Worm (Caenorhabditis elegans): ENCODE data around the gene grd-14.
"Not testable (repeated sequence)": the region's sequence is repeated elsewhere in the genome, so short reads cannot be mapped to it uniquely, and the experiment has no call there.

The grd-14 gene

ce11 chrX:8541562-8541961 is 41.7 kb downstream of the grd-14 start, which contains the start of gene nspc-7:
Gene nspc-7, plus strand, starts transcription at chrX:8541862.
- not testable (repeated sequence) for TF ChIP-seq T26A8.4, tag-97, saeg-2 (GFP tag; IDR thresholded peaks at IDR 0.05)

ce11 chrX:8545971-8546442 is 46.2 kb downstream of the grd-14 start, which contains the start of gene sdha-1:
Gene sdha-1, minus strand, starts transcription at chrX:8546021.
- TF ChIP-seq hmg-1.1 (GFP tag; IDR thresholded peaks at IDR 0.05) (peak; percentile 82), daf-12 (tag; optimal IDR thresholded peaks at IDR 0.05) (no peak), arid-1 (GFP tag; conservative IDR thresholded peaks at IDR 0.05) (0 out of 2 replicates have a peak, but pooled peaks have one; percentile 55), aha-1 (tag) (peak; percentile 100), hlh-11 (tag; optimal IDR thresholded peaks at IDR 0.05) (peak; percentile 96), mes-2 (tag; optimal IDR thresholded peaks at IDR 0.05; ENCODE audit: poor library complexity, severe bottlenecking) (peak; percentile 86), ctbp-1 (GFP tag; IDR thresholded peaks at IDR 0.05) (peak; percentile 79), mep-1 (tag; optimal IDR thresholded peaks at IDR 0.05) (peak; percentile 97), lin-1 (GFP tag; IDR thresholded peaks at IDR 0.05) (no peak), nhr-42 (GFP tag; IDR thresholded peaks at IDR 0.05) (peak; percentile 43; the same call in 1 of the 2 replicates), nhr-102 (tag; optimal IDR thresholded peaks at IDR 0.05) (peak; percentile 72), mxl-3 (GFP tag; optimal IDR thresholded peaks at IDR 0.05) (peak; percentile 93), fkh-10 (GFP tag; optimal IDR thresholded peaks at IDR 0.05) (peak; percentile 88), lsy-2 (tag; optimal IDR thresholded peaks at IDR 0.05) (peak; percentile 62 to 91), ama-1 (optimal IDR thresholded peaks at IDR 0.05) (peak; percentile 66), nhr-28 (tag; optimal IDR thresholded peaks at IDR 0.05) (peak; percentile 87), nhr-6 (tag; optimal IDR thresholded peaks at IDR 0.05) (peak; percentile 46), pqm-1 (tag; optimal IDR thresholded peaks at IDR 0.05) (peak; percentile 67), fos-1 (tag; optimal IDR thresholded peaks at IDR 0.05) (no peak), lin-29 (GFP tag; IDR thresholded peaks at IDR 0.05) (0 out of 2 replicates have a peak, but pooled peaks have one; percentile 13), lir-3 (tag; optimal IDR thresholded peaks at IDR 0.05) (no peak), dve-1 (tag; optimal IDR thresholded peaks at IDR 0.05; ENCODE audit: insufficient read depth) (peak; percentile 98), nhr-77 (tag; optimal IDR thresholded peaks at IDR 0.05) (peak; percentile 86), nhr-41 (GFP tag; IDR thresholded peaks at IDR 0.05) (peak; percentile 32; the same call in 1 of the 2 replicates), nhr-11 (tag; optimal IDR thresholded peaks at IDR 0.05) (peak; percentile 90), unc-130 (GFP tag; optimal IDR thresholded peaks at IDR 0.05) (no peak), T26A8.4 (GFP tag; IDR thresholded peaks at IDR 0.05) (peak; percentile 71), dpl-1 (GFP tag; optimal IDR thresholded peaks at IDR 0.05) (peak; percentile 80), daf-8 (GFP tag; IDR thresholded peaks at IDR 0.05) (no peak), spr-1 (tag; optimal IDR thresholded peaks at IDR 0.05) (peak; percentile 71), sdz-12 (GFP tag; optimal IDR thresholded peaks at IDR 0.05) (no peak), tra-1 (GFP tag; IDR thresholded peaks at IDR 0.05) (peak; percentile 86), hif-1 (tag; optimal IDR thresholded peaks at IDR 0.05) (peak; percentile 93 to 100), F37D6.2 (tag; optimal IDR thresholded peaks at IDR 0.05) (peak; percentile 55), pha-4 (GFP tag; IDR thresholded peaks at IDR 0.05) (peak; percentile 50; the same call in 1 of the 2 replicates), pha-4 (tag; optimal IDR thresholded peaks at IDR 0.05) (peak; percentile 44), rbr-2 (tag; optimal IDR thresholded peaks at IDR 0.05) (peak; percentile 80), dmd-6 (GFP tag; IDR thresholded peaks at IDR 0.05) (peak; percentile 88), nhr-48 (tag; optimal IDR thresholded peaks at IDR 0.05) (peak; percentile 59), skn-1 (tag; optimal IDR thresholded peaks at IDR 0.05) (peak; percentile 36), zag-1 (tag; optimal IDR thresholded peaks at IDR 0.05) (no peak), jun-1 (tag; optimal IDR thresholded peaks at IDR 0.05) (peak; percentile 52), nhr-25 (tag; optimal IDR thresholded peaks at IDR 0.05; ENCODE audit: borderline replicate concordance, insufficient read depth) (peak; percentile 3), zip-2 (tag; optimal IDR thresholded peaks at IDR 0.05) (peak; percentile 33), daf-19 (GFP tag; conservative IDR thresholded peaks at IDR 0.05) (0 out of 2 replicates have a peak, but pooled peaks have one; percentile 20), duxl-1 (tag; optimal IDR thresholded peaks at IDR 0.05; ENCODE audit: poor library complexity) (peak; percentile 66), lin-38 (GFP tag; IDR thresholded peaks at IDR 0.05) (peak; percentile 75)
